Worm (Caenorhabditis elegans) whole organism, late embryonic: Measurements from ENCODE around the gene hda-11.

Experiments
- ama-1 ChIP-seq: fragments of 150-350 bp; optimal IDR thresholded peaks from 2 replicates; lab custom pipeline; 2014
- ceh-22 ChIP-seq: sonication (generic microtip); optimal IDR thresholded peaks from 2 replicates; lab custom pipeline; 2017; ENCODE audit warnings: missing biosample characterization, missing genetic modification characterization
- nhr-11 ChIP-seq: fragments of 150-350 bp; optimal IDR thresholded peaks from 2 replicates; lab custom pipeline; 2014; ENCODE audit warnings: missing biosample characterization, missing genetic modification characterization

- TF ChIP-seq nhr-11 (tag; lab: Kevin White, UChicago), result no peak
- TF ChIP-seq ceh-22 (tag; lab: Kevin White, UChicago), result no peak
- TF ChIP-seq ama-1 (lab: Kevin White, UChicago), result no peak
These were observed 17.1 kb upstream of the hda-11 start, which contains the start of gene C35A5.6 for ce11 chrV:10508855-10509254.
